Worm (Caenorhabditis elegans): ENCODE results near the gene C06A8.6.

The C06A8.6 gene

ce11 chrII:7772411-7772810 lies at the start of gene C06A8.6:
C06A8.6 (plus strand) TSS chrII:7772499.
- TF ChIP-seq tbx-37 (GFP tag; conservative IDR thresholded peaks at IDR 0.05) (no peak), B0310.2 (tag; optimal IDR thresholded peaks at IDR 0.05) (no peak), pes-1 (GFP tag; IDR thresholded peaks at IDR 0.05) (no peak), hmg-4 (GFP tag; optimal IDR thresholded peaks at IDR 0.05) (no peak), scrt-1 (GFP tag; IDR thresholded peaks at IDR 0.05) (no peak), hnd-1 (tag; optimal IDR thresholded peaks at IDR 0.05) (no peak), aly-1 (tag; optimal IDR thresholded peaks at IDR 0.05) (no peak), hmbx-1 (tag; optimal IDR thresholded peaks at IDR 0.05) (no peak), flt-1 (GFP tag; IDR thresholded peaks at IDR 0.05) (no peak), tbx-11 (GFP tag; IDR thresholded peaks at IDR 0.05) (no peak), F13C5.2 (tag; optimal IDR thresholded peaks at IDR 0.05) (no peak), ceh-13 (GFP tag; optimal IDR thresholded peaks at IDR 0.05) (no peak), tra-4 (tag; optimal IDR thresholded peaks at IDR 0.05) (no peak), sea-1 (GFP tag; conservative IDR thresholded peaks at IDR 0.05) (no peak), ets-7 (tag; optimal IDR thresholded peaks at IDR 0.05) (no peak), ceh-36 (tag; optimal IDR thresholded peaks at IDR 0.05) (no peak)

- no peak for TF ChIP-seq B0310.2 (tag; optimal IDR thresholded peaks at IDR 0.05)
- TF ChIP-seq ceh-36 (tag; optimal IDR thresholded peaks at IDR 0.05) = no peak
- no peak for TF ChIP-seq hmbx-1 (tag; optimal IDR thresholded peaks at IDR 0.05)
- no peak for TF ChIP-seq tbx-11 (GFP tag; IDR thresholded peaks at IDR 0.05)
- TF ChIP-seq ets-7 (tag; optimal IDR thresholded peaks at IDR 0.05) = no peak
- no peak for TF ChIP-seq tbx-37 (GFP tag; conservative IDR thresholded peaks at IDR 0.05)
- TF ChIP-seq ceh-13 (GFP tag; optimal IDR thresholded peaks at IDR 0.05) = no peak
- TF ChIP-seq ama-1 (optimal IDR thresholded peaks at IDR 0.05) = no peak
- no peak for TF ChIP-seq tra-4 (tag; optimal IDR thresholded peaks at IDR 0.05)
- TF ChIP-seq hmg-4 (GFP tag; optimal IDR thresholded peaks at IDR 0.05) = no peak
- no peak for TF ChIP-seq sea-1 (GFP tag; conservative IDR thresholded peaks at IDR 0.05)
- no peak for TF ChIP-seq scrt-1 (GFP tag; IDR thresholded peaks at IDR 0.05)
- no peak for TF ChIP-seq hnd-1 (tag; optimal IDR thresholded peaks at IDR 0.05)
- TF ChIP-seq aly-1 (tag; optimal IDR thresholded peaks at IDR 0.05) = no peak
- TF ChIP-seq F13C5.2 (tag; optimal IDR thresholded peaks at IDR 0.05) = no peak
- TF ChIP-seq pes-1 (GFP tag; IDR thresholded peaks at IDR 0.05) = no peak
Measured at ce11 chrII:7722784-7723183, 49.5 kb upstream of the C06A8.6 start.

- no peak for TF ChIP-seq hmbx-1 (tag; optimal IDR thresholded peaks at IDR 0.05)
- no peak for TF ChIP-seq tbx-11 (GFP tag; IDR thresholded peaks at IDR 0.05)
- TF ChIP-seq scrt-1 (GFP tag; IDR thresholded peaks at IDR 0.05) = no peak
- TF ChIP-seq tra-4 (tag; optimal IDR thresholded peaks at IDR 0.05) = no peak
- no peak for TF ChIP-seq ets-7 (tag; optimal IDR thresholded peaks at IDR 0.05)
Measured at ce11 chrII:7724603-7725002, 47.7 kb upstream of the C06A8.6 start, which contains the start of gene cpna-2. cpna-2 (plus strand) TSS chrII:7724903.

ce11 chrII:7736725-7737124 lies 35.6 kb upstream of the C06A8.6 start:
- no peak for TF ChIP-seq tbx-11 (GFP tag; IDR thresholded peaks at IDR 0.05)
- TF ChIP-seq hmg-4 (GFP tag; optimal IDR thresholded peaks at IDR 0.05) = no peak
- no peak for TF ChIP-seq tra-4 (tag; optimal IDR thresholded peaks at IDR 0.05)
- TF ChIP-seq aly-1 (tag; optimal IDR thresholded peaks at IDR 0.05) = no peak
- no peak for TF ChIP-seq ama-1 (optimal IDR thresholded peaks at IDR 0.05)
- no peak for TF ChIP-seq scrt-1 (GFP tag; IDR thresholded peaks at IDR 0.05)
- TF ChIP-seq pes-1 (GFP tag; IDR thresholded peaks at IDR 0.05) = no peak

ce11 chrII:7753500-7753899 lies 18.8 kb upstream of the C06A8.6 start, which contains the start of gene trx-1:
trx-1 (minus strand) TSS chrII:7753600.
- TF ChIP-seq B0310.2 (tag; optimal IDR thresholded peaks at IDR 0.05) = no peak
- TF ChIP-seq aly-1 (tag; optimal IDR thresholded peaks at IDR 0.05) = no peak
- no peak for TF ChIP-seq hmg-4 (GFP tag; optimal IDR thresholded peaks at IDR 0.05)
- no peak for TF ChIP-seq ets-7 (tag; optimal IDR thresholded peaks at IDR 0.05)
- TF ChIP-seq scrt-1 (GFP tag; IDR thresholded peaks at IDR 0.05) = no peak
- no peak for TF ChIP-seq hnd-1 (tag; optimal IDR thresholded peaks at IDR 0.05)
- TF ChIP-seq tra-4 (tag; optimal IDR thresholded peaks at IDR 0.05) = no peak
- TF ChIP-seq F13C5.2 (tag; optimal IDR thresholded peaks at IDR 0.05) = no peak
- no peak for TF ChIP-seq flt-1 (GFP tag; IDR thresholded peaks at IDR 0.05)
- TF ChIP-seq ceh-13 (GFP tag; optimal IDR thresholded peaks at IDR 0.05) = no peak
- no peak for TF ChIP-seq ama-1 (optimal IDR thresholded peaks at IDR 0.05)
- TF ChIP-seq tbx-37 (GFP tag; conservative IDR thresholded peaks at IDR 0.05) = no peak
- no peak for TF ChIP-seq hmbx-1 (tag; optimal IDR thresholded peaks at IDR 0.05)
- no peak for TF ChIP-seq tbx-11 (GFP tag; IDR thresholded peaks at IDR 0.05)
- TF ChIP-seq sea-1 (GFP tag; conservative IDR thresholded peaks at IDR 0.05) = no peak
- no peak for TF ChIP-seq pes-1 (GFP tag; IDR thresholded peaks at IDR 0.05)
- TF ChIP-seq ceh-36 (tag; optimal IDR thresholded peaks at IDR 0.05) = no peak

ce11 chrII:7755116-7755571 lies 17.2 kb upstream of the C06A8.6 start, which contains the start of the genes B0228.6 and B0228.1:
B0228.6 (minus strand) TSS chrII:7755166.
B0228.1 (plus strand) TSS chrII:7755343.
- TF ChIP-seq pes-1 (GFP tag; IDR thresholded peaks at IDR 0.05) (no peak), scrt-1 (GFP tag; IDR thresholded peaks at IDR 0.05) (no peak), tra-4 (tag; optimal IDR thresholded peaks at IDR 0.05) (no peak), ets-7 (tag; optimal IDR thresholded peaks at IDR 0.05) (no peak), tbx-37 (GFP tag; conservative IDR thresholded peaks at IDR 0.05) (no peak), flt-1 (GFP tag; IDR thresholded peaks at IDR 0.05) (no peak), aly-1 (tag; optimal IDR thresholded peaks at IDR 0.05) (no peak), hmbx-1 (tag; optimal IDR thresholded peaks at IDR 0.05) (no peak), sea-1 (GFP tag; conservative IDR thresholded peaks at IDR 0.05) (no peak), ama-1 (optimal IDR thresholded peaks at IDR 0.05) (no peak), ceh-36 (tag; optimal IDR thresholded peaks at IDR 0.05) (no peak), ceh-13 (GFP tag; optimal IDR thresholded peaks at IDR 0.05) (no peak), F13C5.2 (tag; optimal IDR thresholded peaks at IDR 0.05) (no peak), B0310.2 (tag; optimal IDR thresholded peaks at IDR 0.05) (no peak), hnd-1 (tag; optimal IDR thresholded peaks at IDR 0.05) (no peak), hmg-4 (GFP tag; optimal IDR thresholded peaks at IDR 0.05) (no peak), tbx-11 (GFP tag; IDR thresholded peaks at IDR 0.05) (no peak)

- TF ChIP-seq F13C5.2 (tag; optimal IDR thresholded peaks at IDR 0.05) (no peak), scrt-1 (GFP tag; IDR thresholded peaks at IDR 0.05) (peak; percentile 69), tbx-11 (GFP tag; IDR thresholded peaks at IDR 0.05) (peak; percentile 64), B0310.2 (tag; optimal IDR thresholded peaks at IDR 0.05) (no peak), hmg-4 (GFP tag; optimal IDR thresholded peaks at IDR 0.05) (no peak), hnd-1 (tag; optimal IDR thresholded peaks at IDR 0.05) (peak; percentile 20), flt-1 (GFP tag; IDR thresholded peaks at IDR 0.05) (peak; percentile 52), aly-1 (tag; optimal IDR thresholded peaks at IDR 0.05) (no peak), ets-7 (tag; optimal IDR thresholded peaks at IDR 0.05) (no peak), tbx-37 (GFP tag; conservative IDR thresholded peaks at IDR 0.05) (peak; percentile 50; the same call in 1 of the 2 replicates), ceh-36 (tag; optimal IDR thresholded peaks at IDR 0.05) (no peak), tra-4 (tag; optimal IDR thresholded peaks at IDR 0.05) (no peak), ceh-13 (GFP tag; optimal IDR thresholded peaks at IDR 0.05) (peak; percentile 45), pes-1 (GFP tag; IDR thresholded peaks at IDR 0.05) (no peak), ama-1 (optimal IDR thresholded peaks at IDR 0.05) (no peak), sea-1 (GFP tag; conservative IDR thresholded peaks at IDR 0.05) (peak; percentile 78), hmbx-1 (tag; optimal IDR thresholded peaks at IDR 0.05) (no peak)
Measured at ce11 chrII:7756810-7757209, 15.5 kb upstream of the C06A8.6 start.
